Fruit fly (Drosophila melanogaster): ENCODE results near the gene ed.

ed gene

DNA sequence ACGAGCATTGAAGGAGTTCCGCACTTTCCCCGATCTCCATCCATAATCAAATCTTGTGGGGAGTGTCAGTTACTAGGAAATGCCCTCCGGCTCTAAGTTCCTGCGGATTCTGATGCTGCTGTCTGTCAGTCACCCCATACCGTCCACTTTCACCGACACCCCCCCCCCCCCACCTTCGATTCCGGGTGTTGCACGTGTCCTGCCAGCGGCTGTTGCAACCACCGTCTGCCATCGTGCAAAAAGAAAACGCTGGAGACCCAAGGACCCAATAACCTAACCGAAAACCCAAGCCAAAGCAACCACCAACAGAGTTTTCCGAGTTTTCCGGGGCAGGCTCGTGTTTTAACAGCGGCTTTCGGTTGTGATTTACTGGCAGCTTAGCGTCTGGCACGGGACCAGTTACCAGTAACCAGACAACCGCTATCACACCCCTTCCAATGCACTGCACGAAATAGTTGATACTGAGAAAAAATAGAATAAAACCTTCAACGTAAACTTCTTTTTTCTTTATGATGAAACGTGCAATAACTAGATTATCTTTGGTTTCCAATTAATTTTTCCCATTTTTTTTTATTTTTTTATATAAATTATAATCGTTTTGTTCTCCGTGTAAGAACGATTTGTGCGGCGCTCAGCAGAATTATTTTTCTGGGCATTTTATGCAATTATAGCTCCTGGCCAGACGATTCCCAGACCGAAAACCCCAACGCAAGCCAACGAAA is 93.6 kb downstream of the ed start (continued):
- peak; percentile 77 for TF ChIP-seq CG11504 (tag; optimal IDR thresholded peaks at IDR 0.05)
- peak; percentile 41 for TF ChIP-seq CG2202 (tag; optimal IDR thresholded peaks at IDR 0.05)
- peak in 1 of 2 experiments; percentile 70 for TF ChIP-seq Hr51 (GFP tag; optimal IDR thresholded peaks at IDR 0.05)
- peak; percentile 79 for TF ChIP-seq CG10267 (tag; optimal IDR thresholded peaks at IDR 0.05)
- peak; percentile 85 for TF ChIP-seq Xrp1 (GFP tag; IDR thresholded peaks at IDR 0.05)
- peak; percentile 61 for TF ChIP-seq gcm (GFP tag; optimal IDR thresholded peaks at IDR 0.05)
- peak; percentile 69 for TF ChIP-seq Fer1 (GFP tag; optimal IDR thresholded peaks at IDR 0.05)
- 0 out of 2 replicates have a peak, but pooled peaks have one; percentile 7 for TF ChIP-seq wdn (GFP tag; IDR thresholded peaks at IDR 0.05)
- peak; percentile 12 for TF ChIP-seq CG17568 (GFP tag; optimal IDR thresholded peaks at IDR 0.05)
- TF ChIP-seq ewg (GFP tag; optimal IDR thresholded peaks at IDR 0.05), result peak; percentile 40
- TF ChIP-seq ind (GFP tag; optimal IDR thresholded peaks at IDR 0.05), result peak; percentile 46
- no peak for TF ChIP-seq Poxn (GFP tag; IDR thresholded peaks at IDR 0.05)
- TF ChIP-seq sisA (GFP tag; IDR thresholded peaks at IDR 0.05), result peak; percentile 41
- TF ChIP-seq CG8359 (GFP tag; optimal IDR thresholded peaks at IDR 0.05; ENCODE audit: borderline replicate concordance), result peak; percentile 53
- no peak for TF ChIP-seq CG16863 (GFP tag; optimal IDR thresholded peaks at IDR 0.05)
- TF ChIP-seq unpg (GFP tag; optimal IDR thresholded peaks at IDR 0.05), result peak; percentile 66
- TF ChIP-seq CG4707 (GFP tag; optimal IDR thresholded peaks at IDR 0.05), result peak; percentile 6
- peak; percentile 39 for TF ChIP-seq Nf-YB (GFP tag; optimal IDR thresholded peaks at IDR 0.05)
- peak; percentile 5 for TF ChIP-seq sug (tag; optimal IDR thresholded peaks at IDR 0.05)
- peak; percentile 71 for TF ChIP-seq Spps (tag; optimal IDR thresholded peaks at IDR 0.05)
- TF ChIP-seq grau (tag; optimal IDR thresholded peaks at IDR 0.05), result peak; percentile 55
- TF ChIP-seq CG30431 (GFP tag; optimal IDR thresholded peaks at IDR 0.05), result peak; percentile 39
- TF ChIP-seq seq (GFP tag; IDR thresholded peaks at IDR 0.05), result peak; percentile 49; the same call in 1 of the 2 replicates
- no peak for TF ChIP-seq Atf3 (GFP tag; optimal IDR thresholded peaks at IDR 0.05)
- peak; percentile 66 for TF ChIP-seq BtbVII (GFP tag; optimal IDR thresholded peaks at IDR 0.05)
- peak; percentile 22 for TF ChIP-seq CG12104 (GFP tag; optimal IDR thresholded peaks at IDR 0.05)
- peak; percentile 77 for TF ChIP-seq CG12391 (tag; optimal IDR thresholded peaks at IDR 0.05)
- TF ChIP-seq Dek (tag; optimal IDR thresholded peaks at IDR 0.05), result peak; percentile 21
- TF ChIP-seq CG17361 (GFP tag; IDR thresholded peaks at IDR 0.05), result peak; percentile 88
- peak; percentile 27 for TF ChIP-seq MTF-1 (GFP tag; optimal IDR thresholded peaks at IDR 0.05; ENCODE audit: borderline replicate concordance)
- peak; percentile 46 for TF ChIP-seq slou (GFP tag; optimal IDR thresholded peaks at IDR 0.05)
- no peak for TF ChIP-seq HLH4C (GFP tag; IDR thresholded peaks at IDR 0.05; ENCODE audit: partially characterized antibody)
- TF ChIP-seq zen (tag; optimal IDR thresholded peaks at IDR 0.05), result peak; percentile 76
- TF ChIP-seq scrt (GFP tag; optimal IDR thresholded peaks at IDR 0.05), result peak; percentile 42
- peak; percentile 34 for TF ChIP-seq CG2120 (GFP tag; optimal IDR thresholded peaks at IDR 0.05)
- TF ChIP-seq CG30020 (tag; optimal IDR thresholded peaks at IDR 0.05), result no peak
- TF ChIP-seq CG6272 (GFP tag; IDR thresholded peaks at IDR 0.05), result peak; percentile 34; the same call in 1 of the 2 replicates
- TF ChIP-seq CG10366 (GFP tag; IDR thresholded peaks at IDR 0.05), result peak; percentile 40; the same call in 1 of the 2 replicates
- no peak for TF ChIP-seq psq (GFP tag; optimal IDR thresholded peaks at IDR 0.05)
- TF ChIP-seq sens-2 (GFP tag; IDR thresholded peaks at IDR 0.05), result peak; percentile 50
- peak; percentile 12 for TF ChIP-seq CG13894 (tag; optimal IDR thresholded peaks at IDR 0.05)
- TF ChIP-seq sqz (GFP tag; optimal IDR thresholded peaks at IDR 0.05), result peak; percentile 56
- TF ChIP-seq Med (GFP tag), result peak; percentile 76
- peak; percentile 73 for TF ChIP-seq Asciz (GFP tag; optimal IDR thresholded peaks at IDR 0.05)
- TF ChIP-seq CG17612 (GFP tag; IDR thresholded peaks at IDR 0.05), result no peak
- TF ChIP-seq bab2 (GFP tag; optimal IDR thresholded peaks at IDR 0.05), result peak; percentile 56
- no peak for TF ChIP-seq ase (GFP tag; IDR thresholded peaks at IDR 0.05)
- TF ChIP-seq Oli (tag; optimal IDR thresholded peaks at IDR 0.05), result peak; percentile 70
